Fruit fly (Drosophila melanogaster) whole organism, embryonic: ENCODE data around the gene Ank2.

Source experiments
- Atf6 ChIP-seq: fragments of 200-800 bp; sonication (Bioruptor generic); IDR thresholded peaks from 2 replicates; pipeline ENCODE4 v1.3.6; 2022; ENCODE audit warnings: missing biosample characterization, missing genetic modification characterization
- Awh ChIP-seq: fragments of 200-800 bp; sonication (Bioruptor generic); IDR thresholded peaks from 2 replicates; pipeline ENCODE4, ENCODE4 v1.3.6; 2022; ENCODE audit warnings: missing biosample characterization, missing genetic modification characterization
- BEAF-32 ChIP-seq: fragments of 200-800 bp; sonication (Bioruptor generic); optimal IDR thresholded peaks from 3 replicates; lab custom pipeline; 2017; ENCODE audit warnings: missing biosample characterization, missing genetic modification characterization, mild to moderate bottlenecking, moderate library complexity, missing genetic modification reagents
- CG10543 ChIP-seq: fragments of 200-800 bp; sonication (Bioruptor generic); optimal IDR thresholded peaks from 3 replicates; lab custom pipeline; 2017; ENCODE audit warnings: missing biosample characterization, mild to moderate bottlenecking, missing genetic modification characterization, moderate library complexity
- CG10654 ChIP-seq: fragments of 200-800 bp; sonication (Bioruptor generic); optimal IDR thresholded peaks from 2 replicates; lab custom pipeline; 2016; ENCODE audit warnings: missing biosample characterization, missing genetic modification characterization
- CG11456 ChIP-seq: fragments of 200-800 bp; sonication (Bioruptor generic); IDR thresholded peaks from 3 replicates; pipeline ENCODE4 v1.3.6; 2022; ENCODE audit warnings: missing biosample characterization, missing genetic modification characterization
- CG13123 ChIP-seq: fragments of 200-800 bp; sonication (Bioruptor generic); optimal IDR thresholded peaks from 2 replicates; lab custom pipeline; 2016; ENCODE audit warnings: missing biosample characterization, missing genetic modification characterization
- CG13775 ChIP-seq: fragments of 200-800 bp; sonication (Bioruptor generic); optimal IDR thresholded peaks from 3 replicates; lab custom pipeline; 2017; ENCODE audit warnings: missing biosample characterization, mild to moderate bottlenecking, missing genetic modification characterization
- CG1529 ChIP-seq: fragments of 200-800 bp; sonication (Bioruptor generic); optimal IDR thresholded peaks from 3 replicates; lab custom pipeline; 2018; ENCODE audit warnings: missing biosample characterization, missing genetic modification characterization
- CG1832 ChIP-seq: fragments of 200-800 bp; sonication (Bioruptor generic); optimal IDR thresholded peaks from 2 replicates; lab custom pipeline; 2017; ENCODE audit warnings: missing biosample characterization, mild to moderate bottlenecking, missing genetic modification characterization, inconsistent platforms
- CG18599 ChIP-seq: fragments of 200-800 bp; sonication (Bioruptor generic); optimal IDR thresholded peaks from 3 replicates; lab custom pipeline; 2017; ENCODE audit warnings: missing biosample characterization, missing genetic modification characterization, mild to moderate bottlenecking, moderate library complexity, missing genetic modification reagents
- CG2129 ChIP-seq: fragments of 200-800 bp; sonication (Bioruptor generic); IDR thresholded peaks from 2 replicates; pipeline ENCODE4 v1.3.6; 2022; ENCODE audit warnings: missing biosample characterization, missing genetic modification characterization; ENCODE audit not compliant: partially characterized antibody
- CG2202 ChIP-seq: fragments of 200-800 bp; sonication (Bioruptor generic); optimal IDR thresholded peaks from 2 replicates; lab custom pipeline; 2018; ENCODE audit warnings: missing biosample characterization, mild to moderate bottlenecking, missing genetic modification characterization
- CG2678 ChIP-seq: fragments of 200-800 bp; sonication (Bioruptor generic); optimal IDR thresholded peaks from 3 replicates; lab custom pipeline; 2019; ENCODE audit warnings: missing biosample characterization, mild to moderate bottlenecking, missing genetic modification characterization, moderate library complexity
- CG30403 ChIP-seq: fragments of 200-800 bp; sonication (Bioruptor generic); optimal IDR thresholded peaks from 3 replicates; lab custom pipeline; 2016; ENCODE audit warnings: missing biosample characterization, missing genetic modification characterization
- CG31224 ChIP-seq: fragments of 200-800 bp; sonication (Bioruptor generic); IDR thresholded peaks from 2 replicates; pipeline ENCODE4 v1.3.6; 2022; ENCODE audit warnings: missing biosample characterization, missing genetic modification characterization
- CG32532 ChIP-seq: fragments of 200-800 bp; sonication (Bioruptor generic); IDR thresholded peaks from 2 replicates; pipeline ENCODE4 v1.3.6; 2022; ENCODE audit warnings: missing biosample characterization, missing genetic modification characterization
- CG32767 ChIP-seq: fragments of 200-800 bp; sonication (Bioruptor generic); IDR thresholded peaks from 2 replicates; pipeline ENCODE4 v1.3.6; 2022; ENCODE audit warnings: missing biosample characterization, missing genetic modification characterization
- CG3847 ChIP-seq: fragments of 200-800 bp; sonication (Bioruptor generic); IDR thresholded peaks from 2 replicates; pipeline ENCODE4 v1.3.6; 2022; ENCODE audit warnings: missing biosample characterization, missing genetic modification characterization
- CG6654 ChIP-seq: fragments of 200-800 bp; sonication (Bioruptor generic); optimal IDR thresholded peaks from 2 replicates; lab custom pipeline; 2017; ENCODE audit warnings: missing biosample characterization, mild to moderate bottlenecking, missing genetic modification characterization
- CG6854 ChIP-seq: fragments of 200-800 bp; sonication (Bioruptor generic); optimal IDR thresholded peaks from 3 replicates; lab custom pipeline; 2017; ENCODE audit warnings: missing biosample characterization, mild to moderate bottlenecking, missing genetic modification characterization
- CG8388 ChIP-seq: fragments of 200-800 bp; sonication (Bioruptor generic); optimal IDR thresholded peaks from 2 replicates; lab custom pipeline; 2019; ENCODE audit warnings: missing biosample characterization, mild to moderate bottlenecking, missing genetic modification characterization, moderate library complexity
- CG9932 ChIP-seq: fragments of 200-800 bp; sonication (Bioruptor generic); IDR thresholded peaks from 2 replicates; pipeline ENCODE4 v1.3.6; 2022; ENCODE audit warnings: missing biosample characterization, missing genetic modification characterization
- CHES-1-like ChIP-seq: fragments of 200-800 bp; sonication (Bioruptor generic); optimal IDR thresholded peaks from 2 replicates; lab custom pipeline; 2016; ENCODE audit warnings: missing biosample characterization, missing genetic modification characterization
- CrebB ChIP-seq: fragments of 200-800 bp; sonication (Bioruptor generic); optimal IDR thresholded peaks from 3 replicates; lab custom pipeline; 2018; ENCODE audit warnings: missing biosample characterization, mild to moderate bottlenecking, missing genetic modification characterization
- Dip2 ChIP-seq: fragments of 200-800 bp; sonication (Bioruptor generic); IDR thresholded peaks from 2 replicates; pipeline ENCODE4 v1.3.6; 2022; ENCODE audit warnings: missing biosample characterization, missing genetic modification characterization
- Ets65A ChIP-seq: fragments of 200-800 bp; sonication (Bioruptor generic); peaks from one replicate; lab custom pipeline; 2016; ENCODE audit warnings: missing biosample characterization, missing genetic modification characterization
- Gsc ChIP-seq: fragments of 200-800 bp; sonication (Bioruptor generic); IDR thresholded peaks from 2 replicates; pipeline ENCODE4 v1.3.6; 2022; ENCODE audit warnings: missing biosample characterization, missing genetic modification characterization
- MESR4 ChIP-seq: fragments of 200-800 bp; sonication (Bioruptor generic); optimal IDR thresholded peaks from 2 replicates; lab custom pipeline; 2018; ENCODE audit warnings: missing biosample characterization, mild to moderate bottlenecking, missing genetic modification characterization, moderate library complexity
- Max ChIP-seq: fragments of 200-800 bp; sonication (Bioruptor generic); optimal IDR thresholded peaks from 2 replicates; lab custom pipeline; 2016; ENCODE audit warnings: missing biosample characterization, mild to moderate bottlenecking, missing genetic modification characterization
- Neu2 ChIP-seq: fragments of 200-800 bp; sonication (Bioruptor generic); optimal IDR thresholded peaks from 3 replicates; lab custom pipeline; 2016; ENCODE audit warnings: missing biosample characterization, missing genetic modification characterization, borderline replicate concordance
- Nf-YC ChIP-seq: fragments of 200-800 bp; optimal IDR thresholded peaks from 3 replicates; lab custom pipeline; 2019; ENCODE audit warnings: missing biosample characterization, mild to moderate bottlenecking, missing genetic modification characterization, moderate library complexity
- Optix ChIP-seq: fragments of 200-800 bp; sonication (Bioruptor generic); IDR thresholded peaks from 3 replicates; pipeline ENCODE4 v1.3.6; 2022; ENCODE audit warnings: missing biosample characterization, missing genetic modification characterization
- Side ChIP-seq: fragments of 200-800 bp; sonication (Bioruptor generic); optimal IDR thresholded peaks from 2 replicates; lab custom pipeline; 2016; ENCODE audit warnings: missing biosample characterization, missing genetic modification characterization
- aop ChIP-seq: fragments of 200-800 bp; sonication (Bioruptor generic); IDR thresholded peaks from 2 replicates; pipeline ENCODE4 v1.3.6; 2022; ENCODE audit warnings: missing biosample characterization, missing genetic modification characterization
- ase ChIP-seq: fragments of 200-800 bp; sonication (Bioruptor generic); IDR thresholded peaks from 3 replicates; pipeline ENCODE4 v1.3.6; 2022; ENCODE audit warnings: missing biosample characterization, missing genetic modification characterization
- cas ChIP-seq: fragments of 200-800 bp; sonication (Bioruptor generic); IDR thresholded peaks from 2 replicates; pipeline ENCODE4 v1.3.6; 2022; ENCODE audit warnings: missing biosample characterization, missing genetic modification characterization
- corto ChIP-seq: fragments of 200-800 bp; sonication (Bioruptor generic); optimal IDR thresholded peaks from 2 replicates; lab custom pipeline; 2016; ENCODE audit warnings: missing biosample characterization, mild to moderate bottlenecking, missing genetic modification characterization, moderate library complexity
- ems ChIP-seq: fragments of 200-800 bp; sonication (Bioruptor generic); optimal IDR thresholded peaks from 3 replicates; lab custom pipeline; 2016; ENCODE audit warnings: missing biosample characterization, missing genetic modification characterization
- exex ChIP-seq: fragments of 200-800 bp; sonication (Bioruptor generic); optimal IDR thresholded peaks from 4 replicates; lab custom pipeline; 2018; ENCODE audit warnings: missing biosample characterization, mild to moderate bottlenecking, missing genetic modification characterization, moderate library complexity
- ftz-f1 ChIP-seq: fragments of 200-800 bp; sonication (Bioruptor generic); optimal IDR thresholded peaks from 2 replicates; lab custom pipeline; 2016; ENCODE audit warnings: missing biosample characterization, missing genetic modification characterization
- fu2 ChIP-seq: fragments of 200-800 bp; sonication (Bioruptor generic); optimal IDR thresholded peaks from 2 replicates; lab custom pipeline; 2016; ENCODE audit warnings: missing biosample characterization, missing genetic modification characterization
- gcm ChIP-seq: fragments of 200-800 bp; sonication (Bioruptor generic); optimal IDR thresholded peaks from 2 replicates; lab custom pipeline; 2019; ENCODE audit warnings: missing biosample characterization, mild to moderate bottlenecking, missing genetic modification characterization, moderate library complexity
- grn ChIP-seq: fragments of 200-800 bp; sonication (Bioruptor generic); optimal IDR thresholded peaks from 3 replicates; lab custom pipeline; 2017; ENCODE audit warnings: missing biosample characterization, missing genetic modification characterization
- lbe ChIP-seq: fragments of 200-800 bp; sonication (Bioruptor generic); optimal IDR thresholded peaks from 2 replicates; lab custom pipeline; 2016; ENCODE audit warnings: missing biosample characterization, mild to moderate bottlenecking, missing genetic modification characterization
- mld ChIP-seq: fragments of 200-800 bp; sonication (Bioruptor generic); IDR thresholded peaks from 3 replicates; pipeline ENCODE4 v1.3.6; 2022; ENCODE audit warnings: missing biosample characterization, missing genetic modification characterization; ENCODE audit not compliant: partially characterized antibody
- prd ChIP-seq, 3 experiments: fragments of >200 bp in 2 of 3; fragments of 200-800 bp in 1 of 3; sonication (Bioruptor generic) in 1 of 3; optimal IDR thresholded peaks in 2 of 3; IDR thresholded peaks in 1 of 3; 2 replicates in 2 of 3; 3 replicates in 1 of 3; pipeline versions ENCODE4 v1.3.6 to Lab custom; 2017 to 2022; ENCODE audit warnings: missing biosample characterization in 1 of 3, missing genetic modification characterization in 1 of 3
- so ChIP-seq: fragments of 200-800 bp; sonication (Bioruptor generic); IDR thresholded peaks from 3 replicates; pipeline ENCODE4 v1.3.6; 2022; ENCODE audit warnings: missing biosample characterization, missing genetic modification characterization
- sob ChIP-seq: fragments of 200-800 bp; sonication (Bioruptor generic); IDR thresholded peaks from 2 replicates; pipeline ENCODE4 v1.3.6; 2022; ENCODE audit warnings: missing biosample characterization, missing genetic modification characterization
- tgo ChIP-seq: fragments of 200-800 bp; sonication (Bioruptor generic); IDR thresholded peaks from 3 replicates; pipeline ENCODE4 v1.3.6; 2022; ENCODE audit warnings: missing biosample characterization, missing genetic modification characterization
- zf30C ChIP-seq: fragments of 200-800 bp; sonication (Bioruptor generic); optimal IDR thresholded peaks from 3 replicates; lab custom pipeline; 2018; ENCODE audit warnings: missing biosample characterization, mild to moderate bottlenecking, missing genetic modification characterization

Ank2 gene

DNA sequence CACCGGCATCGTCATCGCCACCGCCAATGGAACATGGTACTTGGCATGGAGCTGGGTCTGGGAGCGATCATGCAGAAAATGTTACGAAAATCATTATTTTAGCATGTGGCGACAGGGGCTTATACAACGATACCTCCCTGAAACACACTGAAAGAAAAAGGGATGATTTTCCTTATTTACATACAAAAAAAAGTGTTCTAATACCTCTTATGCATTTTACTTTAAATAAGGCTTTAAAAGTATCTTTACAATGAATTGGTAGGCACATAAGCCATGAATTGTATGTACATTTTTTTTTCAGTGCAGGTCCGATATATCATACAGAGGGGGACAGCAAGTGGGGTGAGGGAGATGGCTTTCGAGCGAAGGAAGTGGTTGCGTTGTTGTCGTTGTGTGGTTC lies 104.0 kb downstream of the Ank2 start (continued):
- TF ChIP-seq CG13123 (GFP tag; lab: Kevin White, UChicago) (no peak), CG11456 (GFP tag; lab: Robert Waterston, UW) (no peak), CG2202 (no peak), CG6854 (no peak), CG2678 (tag; lab: Kevin White, UChicago) (peak; percentile 65), CG8388 (GFP tag; lab: Kevin White, UChicago) (peak; percentile 28), so (GFP tag; lab: Robert Waterston, UW) (peak; percentile 57; the same call in 2 of the 3 replicates), CG1832 (GFP tag; lab: Kevin White, UChicago) (no peak), ase (GFP tag; lab: Robert Waterston, UW) (0 out of 3 replicates have a peak, but pooled peaks have one; percentile 42), Gsc (GFP tag; lab: Robert Waterston, UW) (no peak), CG31224 (GFP tag; lab: Robert Waterston, UW) (no peak), ftz-f1 (GFP tag; lab: Kevin White, UChicago) (no peak), gcm (GFP tag; lab: Kevin White, UChicago) (no peak), fu2 (GFP tag; lab: Kevin White, UChicago) (no peak), Awh (no peak), prd (optimal IDR thresholded peaks at IDR 0.05; lab: Kevin White, UChicago) (no peak), prd (GFP tag; IDR thresholded peaks at IDR 0.05; lab: Robert Waterston, UW) (peak; percentile 65; the same call in 2 of the 3 replicates), sob (GFP tag; lab: Robert Waterston, UW) (no peak; the same call in 1 of the 2 replicates), CG30403 (GFP tag; lab: Kevin White, UChicago) (peak; percentile 38), aop (GFP tag; lab: Robert Waterston, UW) (no peak), CG6654 (no peak), Max (GFP tag; lab: Kevin White, UChicago) (no peak), CHES-1-like (GFP tag; lab: Kevin White, UChicago) (no peak), CG32767 (no peak), CG10543 (GFP tag; lab: Kevin White, UChicago) (no peak), Nf-YC (tag; lab: Kevin White, UChicago) (no peak), ems (GFP tag; lab: Kevin White, UChicago) (no peak), Neu2 (GFP tag; lab: Kevin White, UChicago) (no peak), Dip2 (GFP tag; lab: Robert Waterston, UW) (no peak), CG18599 (GFP tag; lab: Kevin White, UChicago) (peak; percentile 41), CG2129 (no peak), CG10654 (GFP tag; lab: Kevin White, UChicago) (peak; percentile 27), CG13775 (GFP tag; lab: Kevin White, UChicago) (no peak), CrebB (tag; lab: Kevin White, UChicago) (no peak), Ets65A (GFP tag; lab: Kevin White, UChicago) (peak; percentile 55), corto (GFP tag; lab: Kevin White, UChicago) (peak; percentile 29), CG9932 (GFP tag; lab: Robert Waterston, UW) (peak; percentile 41), Optix (no peak), tgo (GFP tag; lab: Robert Waterston, UW) (peak; percentile 47; the same call in 1 of the 3 replicates), CG32532 (no peak), lbe (peak; percentile 55), Atf6 (peak; percentile 31; the same call in 1 of the 2 replicates), CG3847 (GFP tag; lab: Robert Waterston, UW) (peak; percentile 33; the same call in 1 of the 2 replicates), zf30C (GFP tag; lab: Kevin White, UChicago) (peak; percentile 5), mld (GFP tag; lab: Robert Waterston, UW) (no peak), Side (peak; percentile 24), MESR4 (GFP tag; lab: Kevin White, UChicago) (no peak), CG1529 (no peak), exex (tag; lab: Kevin White, UChicago) (no peak), BEAF-32 (GFP tag; lab: Kevin White, UChicago) (no peak), grn (GFP tag; lab: Kevin White, UChicago) (no peak), cas (GFP tag; lab: Robert Waterston, UW) (no peak)
